2 fruit fly cellular contexts compared by ENCODE assay signal in genomic region chr3L:7096530-7096929, dm6.
A peak's percentile ranks its signal among the peaks of the same experiment; 100 is the strongest.
TF ChIP-seq lines count a peak whose summit lies in the region.

No protein-coding gene starts in this region.

TF ChIP-seq in whole organism, embryonic, 481 proteins besides CTCF, POLR2A, EP300 and RAD21 (continued from another document):
- TF ChIP-seq ftz-f1 (GFP tag; optimal IDR thresholded peaks at IDR 0.05; lab: Kevin White, UChicago), result no peak
- TF ChIP-seq sisA (GFP tag; IDR thresholded peaks at IDR 0.05; lab: Robert Waterston, UW), result no peak
- TF ChIP-seq sna (GFP tag; IDR thresholded peaks at IDR 0.05; lab: Robert Waterston, UW; ENCODE audit: partially characterized antibody), result no peak
- no peak for TF ChIP-seq HLH54F (GFP tag; optimal IDR thresholded peaks at IDR 0.05; lab: Kevin White, UChicago)
- TF ChIP-seq Adf1 (GFP tag; IDR thresholded peaks at IDR 0.05; lab: Robert Waterston, UW), result no peak
- TF ChIP-seq CG2120 (GFP tag; optimal IDR thresholded peaks at IDR 0.05; lab: Kevin White, UChicago), result peak; percentile 5
- TF ChIP-seq psq (GFP tag; optimal IDR thresholded peaks at IDR 0.05; lab: Kevin White, UChicago), result no peak
- no peak for TF ChIP-seq CG31441 (GFP tag; IDR thresholded peaks at IDR 0.05; lab: Robert Waterston, UW)
- TF ChIP-seq jing (GFP tag; optimal IDR thresholded peaks at IDR 0.05; lab: Kevin White, UChicago), result no peak
- TF ChIP-seq Drgx (GFP tag; IDR thresholded peaks at IDR 0.05; lab: Robert Waterston, UW), result peak; percentile 73
- TF ChIP-seq unc-4 (GFP tag; IDR thresholded peaks at IDR 0.05; lab: Robert Waterston, UW; ENCODE audit: partially characterized antibody), result no peak
- peak; percentile 81 for TF ChIP-seq sens (GFP tag; lab: Kevin White, UChicago)
- no peak for TF ChIP-seq Hr78 (GFP tag; optimal IDR thresholded peaks at IDR 0.05; lab: Kevin White, UChicago)
- no peak for TF ChIP-seq CG2116 (GFP tag; optimal IDR thresholded peaks at IDR 0.05; lab: Kevin White, UChicago)
- no peak for TF ChIP-seq her (GFP tag; optimal IDR thresholded peaks at IDR 0.05; lab: Kevin White, UChicago)
- TF ChIP-seq Atf6 (GFP tag; IDR thresholded peaks at IDR 0.05; lab: Robert Waterston, UW), result no peak
- no peak for TF ChIP-seq abd-A (tag; optimal IDR thresholded peaks at IDR 0.05; lab: Kevin White, UChicago)
- TF ChIP-seq Ets65A (GFP tag; lab: Kevin White, UChicago), result peak; percentile 1
- peak; percentile 15 for TF ChIP-seq Med (GFP tag; lab: Kevin White, UChicago)
- no peak for TF ChIP-seq CG12299 (tag; optimal IDR thresholded peaks at IDR 0.05; lab: Kevin White, UChicago)
- no peak for TF ChIP-seq sug (tag; optimal IDR thresholded peaks at IDR 0.05; lab: Kevin White, UChicago)
- TF ChIP-seq CG12071 (GFP tag; optimal IDR thresholded peaks at IDR 0.05; lab: Kevin White, UChicago), result no peak
- TF ChIP-seq sima (GFP tag; optimal IDR thresholded peaks at IDR 0.05; lab: Kevin White, UChicago), result no peak
- TF ChIP-seq ewg (GFP tag; optimal IDR thresholded peaks at IDR 0.05; lab: Kevin White, UChicago), result no peak
- TF ChIP-seq CG3995 (GFP tag; optimal IDR thresholded peaks at IDR 0.05; lab: Kevin White, UChicago), result no peak
- no peak for TF ChIP-seq CG12391 (tag; optimal IDR thresholded peaks at IDR 0.05; lab: Kevin White, UChicago)
- no peak for TF ChIP-seq vvl (GFP tag; IDR thresholded peaks at IDR 0.05; lab: Robert Waterston, UW)
- peak; percentile 4 for TF ChIP-seq gem (tag; optimal IDR thresholded peaks at IDR 0.05; lab: Kevin White, UChicago)
- TF ChIP-seq CG5180 (GFP tag; optimal IDR thresholded peaks at IDR 0.05; lab: Kevin White, UChicago), result no peak
- TF ChIP-seq row (GFP tag; IDR thresholded peaks at IDR 0.05; lab: Robert Waterston, UW), result 0 out of 3 replicates have a peak, but pooled peaks have one; percentile 13
- no peak for TF ChIP-seq CG4404 (GFP tag; IDR thresholded peaks at IDR 0.05; lab: Robert Waterston, UW)
- TF ChIP-seq fu2 (GFP tag; optimal IDR thresholded peaks at IDR 0.05; lab: Kevin White, UChicago), result no peak
- peak; percentile 9 for TF ChIP-seq CG11504 (tag; optimal IDR thresholded peaks at IDR 0.05; lab: Kevin White, UChicago)
- TF ChIP-seq slbo (GFP tag; IDR thresholded peaks at IDR 0.05; lab: Robert Waterston, UW), result 0 out of 2 replicates have a peak, but pooled peaks have one; percentile 11

TF ChIP-seq in whole organism, prepupa, 60 proteins besides CTCF, POLR2A, EP300 and RAD21 (continued from another document):
- no peak for TF ChIP-seq CG8319 (GFP tag; optimal IDR thresholded peaks at IDR 0.05; lab: Kevin White, UChicago)
- peak; percentile 3 for TF ChIP-seq Met (GFP tag; optimal IDR thresholded peaks at IDR 0.05; lab: Kevin White, UChicago)
- TF ChIP-seq CG8632 (GFP tag; optimal IDR thresholded peaks at IDR 0.05; lab: Kevin White, UChicago), result no peak
- TF ChIP-seq Eip78C (GFP tag; lab: Kevin White, UChicago), result peak; percentile 63
- peak; percentile 37; the same call in 1 of the 2 replicates for TF ChIP-seq Gug (GFP tag; IDR thresholded peaks at IDR 0.05; lab: Robert Waterston, UW)
- peak; percentile 46; the same call in 2 of the 3 replicates for TF ChIP-seq CG8119 (GFP tag; IDR thresholded peaks at IDR 0.05; lab: Robert Waterston, UW)
- no peak for TF ChIP-seq lz (GFP tag; optimal IDR thresholded peaks at IDR 0.05; lab: Kevin White, UChicago)
- TF ChIP-seq topi (GFP tag; optimal IDR thresholded peaks at IDR 0.05; lab: Kevin White, UChicago), result no peak
- peak; percentile 40 for TF ChIP-seq Lpt (GFP tag; optimal IDR thresholded peaks at IDR 0.05; lab: Kevin White, UChicago)
- peak; percentile 2 for TF ChIP-seq CG4318 (GFP tag; optimal IDR thresholded peaks at IDR 0.05; lab: Kevin White, UChicago)
- TF ChIP-seq CG34406 (GFP tag; optimal IDR thresholded peaks at IDR 0.05; lab: Kevin White, UChicago), result no peak
- no peak for TF ChIP-seq Ets96B (tag; optimal IDR thresholded peaks at IDR 0.05; lab: Kevin White, UChicago)
- peak; percentile 27 for TF ChIP-seq CG3919 (GFP tag; optimal IDR thresholded peaks at IDR 0.05; lab: Kevin White, UChicago)
- no peak for TF ChIP-seq fkh (GFP tag; optimal IDR thresholded peaks at IDR 0.05; lab: Kevin White, UChicago)
- TF ChIP-seq Hr4 (GFP tag; optimal IDR thresholded peaks at IDR 0.05; lab: Kevin White, UChicago), result peak; percentile 61
- no peak for TF ChIP-seq Sox102F (GFP tag; optimal IDR thresholded peaks at IDR 0.05; lab: Kevin White, UChicago)
- TF ChIP-seq Sox15 (GFP tag; optimal IDR thresholded peaks at IDR 0.05; lab: Kevin White, UChicago), result no peak
- TF ChIP-seq spab (GFP tag; optimal IDR thresholded peaks at IDR 0.05; lab: Kevin White, UChicago), result no peak
- no peak for TF ChIP-seq svp (GFP tag; lab: Kevin White, UChicago)
- no peak for TF ChIP-seq fd85E (GFP tag; optimal IDR thresholded peaks at IDR 0.05; lab: Kevin White, UChicago)
- TF ChIP-seq ss (GFP tag; optimal IDR thresholded peaks at IDR 0.05; lab: Kevin White, UChicago), result no peak
- peak; percentile 10 for TF ChIP-seq acj6 (GFP tag; optimal IDR thresholded peaks at IDR 0.05; lab: Kevin White, UChicago)
- peak; percentile 56; the same call in 2 of the 3 replicates for TF ChIP-seq CG6163 (GFP tag; IDR thresholded peaks at IDR 0.05; lab: Robert Waterston, UW)
- TF ChIP-seq dac (GFP tag; optimal IDR thresholded peaks at IDR 0.05; lab: Kevin White, UChicago), result no peak
- no peak for TF ChIP-seq Eip93F (GFP tag; optimal IDR thresholded peaks at IDR 0.05; lab: Kevin White, UChicago)
- TF ChIP-seq CG6854 (GFP tag; optimal IDR thresholded peaks at IDR 0.05; lab: Kevin White, UChicago), result no peak
- no peak for TF ChIP-seq OdsH (GFP tag; optimal IDR thresholded peaks at IDR 0.05; lab: Kevin White, UChicago)
- TF ChIP-seq CG15336 (GFP tag; IDR thresholded peaks at IDR 0.05; lab: Robert Waterston, UW), result peak; percentile 67
- no peak for TF ChIP-seq Sox14 (GFP tag; optimal IDR thresholded peaks at IDR 0.05; lab: Kevin White, UChicago)
- TF ChIP-seq achi (GFP tag; optimal IDR thresholded peaks at IDR 0.05; lab: Kevin White, UChicago), result no peak
- TF ChIP-seq CG6792 (GFP tag; optimal IDR thresholded peaks at IDR 0.05; lab: Kevin White, UChicago), result no peak
- TF ChIP-seq Ets21C (GFP tag; optimal IDR thresholded peaks at IDR 0.05; lab: Kevin White, UChicago), result no peak
- no peak for TF ChIP-seq CG3032 (tag; optimal IDR thresholded peaks at IDR 0.05; lab: Kevin White, UChicago)
- TF ChIP-seq net (GFP tag; optimal IDR thresholded peaks at IDR 0.05; lab: Kevin White, UChicago), result peak; percentile 1
- TF ChIP-seq cyc (GFP tag; optimal IDR thresholded peaks at IDR 0.05; lab: Kevin White, UChicago), result no peak
- TF ChIP-seq CG10669 (GFP tag; optimal IDR thresholded peaks at IDR 0.05; lab: Kevin White, UChicago), result no peak
- no peak for TF ChIP-seq vri (GFP tag; optimal IDR thresholded peaks at IDR 0.05; lab: Kevin White, UChicago)
TF ChIP-seq in whole organism, prepupa: peak in this region for 19.
